In the genomic region with DNA sequence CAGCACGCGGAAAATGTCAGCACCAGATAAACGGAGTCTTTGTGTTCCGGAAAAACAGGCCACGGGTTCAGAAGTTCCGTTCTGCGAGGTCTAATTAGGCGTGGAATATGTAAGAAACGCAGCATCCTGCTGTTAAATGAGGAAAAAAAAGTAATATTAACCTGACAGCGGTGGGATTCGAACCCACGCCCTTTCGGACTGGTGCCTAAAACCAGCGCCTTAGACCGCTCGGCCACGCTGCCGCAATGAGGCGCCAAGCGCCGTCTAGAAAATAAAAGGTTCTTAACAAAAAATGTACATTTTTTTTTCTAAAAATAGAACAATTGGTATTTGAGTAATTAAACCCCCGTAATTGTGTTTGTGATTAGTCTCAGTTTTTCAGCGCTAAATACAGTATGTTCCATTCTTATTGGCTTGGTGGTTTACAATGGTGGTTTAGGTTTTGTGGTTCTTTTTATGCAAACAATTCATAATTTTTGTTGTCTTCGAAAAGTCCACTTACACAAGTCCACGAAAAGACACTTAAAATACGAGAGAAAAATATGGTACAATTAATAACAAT, we compare ENCODE assay signal across 5 fruit fly cellular contexts.
TF ChIP-seq lines count a peak whose summit lies in the region.

No protein-coding gene starts in this region.

- no peak for TF ChIP-seq CTCF in whole organism, embryonic (GFP tag; optimal IDR thresholded peaks at IDR 0.05; lab: Kevin White, UChicago)

TF ChIP-seq in whole organism, adult, 20 proteins besides CTCF, POLR2A, EP300 and RAD21:
- no peak for TF ChIP-seq CG11617 (GFP tag; optimal IDR thresholded peaks at IDR 0.05; lab: Kevin White, UChicago)
- TF ChIP-seq Mnt (GFP tag; optimal IDR thresholded peaks at IDR 0.05; lab: Kevin White, UChicago) = no peak
- peak; percentile 43 for TF ChIP-seq CG14711 (tag; optimal IDR thresholded peaks at IDR 0.05; lab: Kevin White, UChicago)
- TF ChIP-seq CG12768 (GFP tag; optimal IDR thresholded peaks at IDR 0.05; lab: Kevin White, UChicago) = peak; percentile 48
TF ChIP-seq in whole organism, adult: peak in this region for 2.

TF ChIP-seq in whole organism, embryonic, 481 proteins besides CTCF, POLR2A, EP300 and RAD21 (continues in another document):
- peak; percentile 56 for TF ChIP-seq exex (tag; optimal IDR thresholded peaks at IDR 0.05; lab: Kevin White, UChicago)
- TF ChIP-seq CG2199 (GFP tag; IDR thresholded peaks at IDR 0.05; lab: Robert Waterston, UW) = 0 out of 3 replicates have a peak, but pooled peaks have one; percentile 33
- TF ChIP-seq vnd (GFP tag; IDR thresholded peaks at IDR 0.05; lab: Robert Waterston, UW; ENCODE audit: partially characterized antibody) = peak; percentile 42; the same call in 1 of the 3 replicates
- TF ChIP-seq bowl (GFP tag; IDR thresholded peaks at IDR 0.05; lab: Robert Waterston, UW) = no peak
- peak; percentile 55 for TF ChIP-seq ato (GFP tag; IDR thresholded peaks at IDR 0.05; lab: Robert Waterston, UW; ENCODE audit: partially characterized antibody)
- peak; percentile 97 for TF ChIP-seq Bdp1 (GFP tag; optimal IDR thresholded peaks at IDR 0.05; lab: Kevin White, UChicago)
- peak; percentile 56 for TF ChIP-seq bbx (GFP tag; IDR thresholded peaks at IDR 0.05; lab: Robert Waterston, UW; ENCODE audit: partially characterized antibody)
- TF ChIP-seq zen (tag; optimal IDR thresholded peaks at IDR 0.05; lab: Kevin White, UChicago) = no peak
- TF ChIP-seq CG16813 (GFP tag; IDR thresholded peaks at IDR 0.05; lab: Robert Waterston, UW; ENCODE audit: partially characterized antibody) = peak; percentile 54; the same call in 2 of the 3 replicates
- TF ChIP-seq sens (GFP tag; lab: Kevin White, UChicago) = peak; percentile 69
- TF ChIP-seq CG2120 (GFP tag; optimal IDR thresholded peaks at IDR 0.05; lab: Kevin White, UChicago) = peak; percentile 12
- 0 out of 3 replicates have a peak, but pooled peaks have one; percentile 39 for TF ChIP-seq mld (GFP tag; IDR thresholded peaks at IDR 0.05; lab: Robert Waterston, UW; ENCODE audit: partially characterized antibody)
- TF ChIP-seq sna (GFP tag; IDR thresholded peaks at IDR 0.05; lab: Robert Waterston, UW; ENCODE audit: partially characterized antibody) = 0 out of 2 replicates have a peak, but pooled peaks have one; percentile 19
- TF ChIP-seq inv (GFP tag; IDR thresholded peaks at IDR 0.05; lab: Robert Waterston, UW; ENCODE audit: partially characterized antibody) = peak; percentile 37; the same call in 1 of the 2 replicates
- peak; percentile 8; the same call in 1 of the 3 replicates for TF ChIP-seq CG14860 (GFP tag; IDR thresholded peaks at IDR 0.05; lab: Robert Waterston, UW; ENCODE audit: partially characterized antibody)

TF ChIP-seq in whole organism, prepupa, 60 proteins besides CTCF, POLR2A, EP300 and RAD21:
- TF ChIP-seq Ets21C (GFP tag; optimal IDR thresholded peaks at IDR 0.05; lab: Kevin White, UChicago) (no peak), CG4318 (GFP tag; optimal IDR thresholded peaks at IDR 0.05; lab: Kevin White, UChicago) (no peak), net (GFP tag; optimal IDR thresholded peaks at IDR 0.05; lab: Kevin White, UChicago) (no peak), CG8319 (GFP tag; optimal IDR thresholded peaks at IDR 0.05; lab: Kevin White, UChicago) (no peak), eg (GFP tag; IDR thresholded peaks at IDR 0.05; lab: Robert Waterston, UW) (0 out of 3 replicates have a peak, but pooled peaks have one; percentile 26), CG9139 (GFP tag; optimal IDR thresholded peaks at IDR 0.05; lab: Kevin White, UChicago) (no peak), CG7368 (GFP tag; optimal IDR thresholded peaks at IDR 0.05; lab: Kevin White, UChicago) (no peak), lz (GFP tag; optimal IDR thresholded peaks at IDR 0.05; lab: Kevin White, UChicago) (no peak), Hr4 (GFP tag; optimal IDR thresholded peaks at IDR 0.05; lab: Kevin White, UChicago) (no peak), topi (GFP tag; optimal IDR thresholded peaks at IDR 0.05; lab: Kevin White, UChicago) (no peak), Eip75B (GFP tag; optimal IDR thresholded peaks at IDR 0.05; lab: Kevin White, UChicago) (no peak), Eip78C (GFP tag; lab: Kevin White, UChicago) (peak; percentile 41), CG6854 (GFP tag; optimal IDR thresholded peaks at IDR 0.05; lab: Kevin White, UChicago) (no peak), CG8632 (GFP tag; optimal IDR thresholded peaks at IDR 0.05; lab: Kevin White, UChicago) (no peak), dsx (GFP tag; optimal IDR thresholded peaks at IDR 0.05; lab: Kevin White, UChicago; ENCODE audit: poor library complexity, severe bottlenecking) (no peak), spab (GFP tag; optimal IDR thresholded peaks at IDR 0.05; lab: Kevin White, UChicago) (no peak), CG3919 (GFP tag; optimal IDR thresholded peaks at IDR 0.05; lab: Kevin White, UChicago) (no peak)

TF ChIP-seq in whole organism, pupa, 21 proteins besides CTCF, POLR2A, EP300 and RAD21:
- no peak for TF ChIP-seq EcR (GFP tag; optimal IDR thresholded peaks at IDR 0.05; lab: Kevin White, UChicago)
- TF ChIP-seq CG9948 (tag; optimal IDR thresholded peaks at IDR 0.05; lab: Kevin White, UChicago) = no peak
- TF ChIP-seq Snoo (tag; optimal IDR thresholded peaks at IDR 0.05; lab: Kevin White, UChicago) = no peak
- peak; percentile 58 for TF ChIP-seq CG12605 (GFP tag; IDR thresholded peaks at IDR 0.05; lab: Robert Waterston, UW)
- peak; percentile 45; the same call in 1 of the 3 replicates for TF ChIP-seq CG4496 (GFP tag; IDR thresholded peaks at IDR 0.05; lab: Robert Waterston, UW)
- no peak for TF ChIP-seq gl (tag; optimal IDR thresholded peaks at IDR 0.05; lab: Kevin White, UChicago)
- TF ChIP-seq CG34367 (tag; optimal IDR thresholded peaks at IDR 0.05; lab: Kevin White, UChicago) = no peak
- no peak for TF ChIP-seq CG17806 (tag; optimal IDR thresholded peaks at IDR 0.05; lab: Kevin White, UChicago)
- TF ChIP-seq Pif1B (GFP tag; optimal IDR thresholded peaks at IDR 0.05; lab: Kevin White, UChicago) = no peak
- TF ChIP-seq Pif1A (GFP tag; optimal IDR thresholded peaks at IDR 0.05; lab: Kevin White, UChicago) = no peak
- no peak for TF ChIP-seq Ets98B (GFP tag; IDR thresholded peaks at IDR 0.05; lab: Robert Waterston, UW)

TF ChIP-seq in whole organism, wandering third instar larva, 38 proteins besides CTCF, POLR2A, EP300 and RAD21:
- peak; percentile 40 for TF ChIP-seq CrebA (GFP tag; optimal IDR thresholded peaks at IDR 0.05; lab: Kevin White, UChicago; ENCODE audit: borderline replicate concordance)
- no peak for TF ChIP-seq woc (GFP tag; optimal IDR thresholded peaks at IDR 0.05; lab: Kevin White, UChicago)
- no peak for TF ChIP-seq dsf (GFP tag; optimal IDR thresholded peaks at IDR 0.05; lab: Kevin White, UChicago; ENCODE audit: borderline replicate concordance)
- TF ChIP-seq HLH106 (tag; optimal IDR thresholded peaks at IDR 0.05; lab: Kevin White, UChicago) = no peak
- TF ChIP-seq ey (GFP tag; optimal IDR thresholded peaks at IDR 0.05; lab: Kevin White, UChicago) = no peak
- no peak for TF ChIP-seq OdsH (GFP tag; optimal IDR thresholded peaks at IDR 0.05; lab: Kevin White, UChicago)
- no peak for TF ChIP-seq Jra (GFP tag; optimal IDR thresholded peaks at IDR 0.05; lab: Kevin White, UChicago)
- no peak for TF ChIP-seq sv (GFP tag; optimal IDR thresholded peaks at IDR 0.05; lab: Kevin White, UChicago)
- TF ChIP-seq Rel (GFP tag; optimal IDR thresholded peaks at IDR 0.05; lab: Kevin White, UChicago) = no peak
- TF ChIP-seq Rel (tag; optimal IDR thresholded peaks at IDR 0.05; lab: Kevin White, UChicago) = peak; percentile 84
- TF ChIP-seq br (GFP tag; optimal IDR thresholded peaks at IDR 0.05; lab: Kevin White, UChicago) = no peak
- peak in 1 of 2 experiments; percentile 30 for TF ChIP-seq foxo (GFP tag; optimal IDR thresholded peaks at IDR 0.05; lab: Kevin White, UChicago)
TF ChIP-seq in whole organism, wandering third instar larva: peak in this region for 3.
